Worm (Caenorhabditis elegans): Measurements from ENCODE around the gene nucl-1.

DNA sequence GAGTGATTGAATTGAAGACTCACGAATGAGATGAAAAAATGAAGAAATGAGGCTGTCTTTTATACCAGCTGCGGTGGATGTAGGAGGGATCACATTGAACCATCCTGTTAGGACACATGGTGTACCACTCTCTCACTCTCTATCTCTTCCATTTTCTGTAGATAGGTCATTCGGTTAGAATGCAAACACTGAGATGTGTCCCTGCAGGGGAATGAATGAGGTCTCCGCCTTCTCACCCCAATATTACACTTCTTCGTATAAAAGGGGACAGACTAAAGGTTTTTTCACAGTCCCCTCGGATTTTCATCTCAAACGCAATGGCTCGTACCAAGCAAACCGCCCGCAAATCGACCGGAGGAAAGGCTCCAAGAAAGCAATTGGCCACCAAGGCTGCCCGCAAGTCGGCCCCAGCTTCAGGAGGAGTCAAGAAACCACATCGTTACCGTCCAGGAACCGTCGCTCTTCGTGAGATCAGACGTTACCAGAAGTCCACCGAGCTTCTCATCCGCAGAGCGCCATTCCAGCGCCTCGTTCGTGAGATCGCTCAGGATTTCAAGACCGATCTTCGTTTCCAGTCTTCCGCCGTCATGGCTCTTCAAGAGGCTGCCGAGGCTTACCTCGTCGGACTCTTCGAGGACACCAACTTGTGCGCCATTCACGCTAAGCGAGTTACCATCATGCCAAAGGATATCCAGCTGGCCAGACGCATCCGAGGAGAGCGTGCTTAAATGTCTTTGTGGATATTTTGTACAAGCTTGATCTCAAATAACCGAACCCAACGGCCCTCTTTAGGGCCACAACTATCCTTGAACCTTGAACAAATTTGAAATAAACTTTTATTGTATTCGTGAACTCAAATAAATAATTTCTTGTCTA lies 44.9 kb upstream of the nucl-1 start, which contains the start of gene his-32:
- TF ChIP-seq tbx-2 (tag; optimal IDR thresholded peaks at IDR 0.05) (no peak), nhr-77 (tag; optimal IDR thresholded peaks at IDR 0.05) (no peak), lin-39 (tag; optimal IDR thresholded peaks at IDR 0.05) (no peak), ztf-4 (tag; optimal IDR thresholded peaks at IDR 0.05) (no peak), aly-2 (tag; optimal IDR thresholded peaks at IDR 0.05) (no peak), mdl-1 (tag; optimal IDR thresholded peaks at IDR 0.05) (no peak), nhr-11 (tag; optimal IDR thresholded peaks at IDR 0.05) (no peak), pqm-1 (tag; optimal IDR thresholded peaks at IDR 0.05) (no peak), nhr-23 (tag; optimal IDR thresholded peaks at IDR 0.05) (peak; percentile 88), snpc-4 (tag; optimal IDR thresholded peaks at IDR 0.05) (no peak), nhr-237 (tag; optimal IDR thresholded peaks at IDR 0.05) (no peak), nhr-76 (tag; optimal IDR thresholded peaks at IDR 0.05) (no peak), fkh-10 (GFP tag; optimal IDR thresholded peaks at IDR 0.05) (no peak)

Data from whole organism, L3 larva.